Worm (Caenorhabditis elegans) whole organism, young adult: ENCODE data around the gene F49E11.2.
A peak's percentile ranks its signal among the peaks of the same experiment; 100 is the strongest.

Experiments used
- B0336.3 ChIP-seq: fragments of 200-800 bp; sonication (Bioruptor generic); IDR thresholded peaks from 2 replicates; pipeline ENCODE4 v1.3.6; 2022; ENCODE audit warnings: missing genetic modification characterization, missing compliant biosample characterization
- C17E4.6 ChIP-seq: fragments of 200-800 bp; sonication (Bioruptor generic); IDR thresholded peaks from 2 replicates; pipeline ENCODE4 v1.3.6; 2022; ENCODE audit warnings: missing genetic modification reagents, missing genetic modification characterization, missing compliant biosample characterization
- D2030.7 ChIP-seq: fragments of 200-800 bp; sonication (Bioruptor generic); IDR thresholded peaks from 2 replicates; pipeline ENCODE4 v1.3.6; 2022; ENCODE audit warnings: missing genetic modification reagents, missing genetic modification characterization, missing compliant biosample characterization
- F33H1.4 ChIP-seq: fragments of 200-800 bp; sonication (Bioruptor generic); IDR thresholded peaks from 2 replicates; pipeline ENCODE4 v1.3.6; 2022; ENCODE audit warnings: missing genetic modification reagents, missing genetic modification characterization, missing compliant biosample characterization
- F37B4.10 ChIP-seq: fragments of 200-800 bp; sonication (Bioruptor generic); IDR thresholded peaks from 2 replicates; pipeline ENCODE4 v1.3.6; 2022; ENCODE audit warnings: missing genetic modification characterization, missing compliant biosample characterization
- F52B5.7 ChIP-seq: sonication (generic microtip); optimal IDR thresholded peaks from 2 replicates; lab custom pipeline; 2016; ENCODE audit warnings: mild to moderate bottlenecking, missing genetic modification characterization, missing compliant biosample characterization
- Y53G8AR.9 ChIP-seq: fragments of 200-800 bp; sonication (Bioruptor generic); conservative IDR thresholded peaks from 2 replicates; pipeline ENCODE4 v1.3.6; 2022; ENCODE audit warnings: missing genetic modification reagents, missing genetic modification characterization, missing compliant biosample characterization
- akir-1 ChIP-seq: fragments of 200-800 bp; sonication (Bioruptor generic); optimal IDR thresholded peaks from 2 replicates; lab custom pipeline; 2018; ENCODE audit warnings: mild to moderate bottlenecking, missing genetic modification characterization, moderate library complexity, missing compliant biosample characterization
- cebp-1 ChIP-seq, 2 experiments: fragments of 200-800 bp in 1 of 2; sonication (Bioruptor generic) in 1 of 2; sonication (generic microtip) in 1 of 2; IDR thresholded peaks in 1 of 2; optimal IDR thresholded peaks in 1 of 2; 2 replicates each; pipeline versions ENCODE4 v1.3.6 to Lab custom; 2017 to 2022; ENCODE audit warnings: missing compliant biosample characterization in 2 of 2, missing genetic modification characterization in 2 of 2, mild to moderate bottlenecking in 1 of 2, missing genetic modification reagents in 1 of 2, moderate library complexity in 1 of 2
- cebp-2 ChIP-seq: fragments of 200-800 bp; sonication (Bioruptor generic); IDR thresholded peaks from 2 replicates; pipeline ENCODE4 v1.3.6; 2022; ENCODE audit warnings: missing genetic modification characterization, missing compliant biosample characterization
- ceh-91 ChIP-seq: fragments of 200-800 bp; sonication (Bioruptor generic); IDR thresholded peaks from 2 replicates; pipeline ENCODE4 v1.3.6; 2022; ENCODE audit warnings: missing genetic modification reagents, missing genetic modification characterization, missing compliant biosample characterization
- die-1 ChIP-seq: sonication (generic microtip); optimal IDR thresholded peaks from 2 replicates; lab custom pipeline; 2016; ENCODE audit warnings: missing genotype, mild to moderate bottlenecking, missing genetic modification characterization, missing compliant biosample characterization
- dox-1 ChIP-seq: fragments of 200-800 bp; sonication (Bioruptor generic); IDR thresholded peaks from 2 replicates; pipeline ENCODE4 v1.3.6; 2022; ENCODE audit warnings: missing genetic modification reagents, missing genetic modification characterization, missing compliant biosample characterization
- dpff-1 ChIP-seq: sonication (generic microtip); optimal IDR thresholded peaks from 2 replicates; lab custom pipeline; 2017; ENCODE audit warnings: mild to moderate bottlenecking, missing genetic modification characterization, missing compliant biosample characterization
- dpl-1 ChIP-seq: fragments of 150-350 bp; optimal IDR thresholded peaks from 2 replicates; lab custom pipeline; 2014; ENCODE audit warnings: missing biosample characterization, missing genetic modification reagents, missing genetic modification characterization
- efl-1 ChIP-seq: fragments of 150-350 bp; optimal IDR thresholded peaks from 2 replicates; lab custom pipeline; 2014; ENCODE audit warnings: missing biosample characterization, missing genetic modification reagents, missing genetic modification characterization
- lin-35 ChIP-seq, 3 experiments: fragments of 150-350 bp in 2 of 3; sonication (generic microtip) in 1 of 3; optimal IDR thresholded peaks; 2 replicates each; lab custom pipeline; 2014 to 2018; ENCODE audit warnings: missing biosample characterization in 3 of 3, missing genetic modification characterization in 3 of 3, missing genetic modification reagents in 3 of 3
- lin-54 ChIP-seq: fragments of 200-800 bp; sonication (Bioruptor generic); optimal IDR thresholded peaks from 2 replicates; lab custom pipeline; 2018; ENCODE audit warnings: mild to moderate bottlenecking, missing genetic modification characterization, missing compliant biosample characterization
- lsl-1 ChIP-seq: fragments of 200-800 bp; sonication (Bioruptor generic); optimal IDR thresholded peaks from 2 replicates; lab custom pipeline; 2018; ENCODE audit warnings: mild to moderate bottlenecking, missing genetic modification characterization, moderate library complexity, missing compliant biosample characterization
- madf-3 ChIP-seq: fragments of 200-800 bp; sonication (Bioruptor generic); IDR thresholded peaks from 2 replicates; pipeline ENCODE4 v1.3.6; 2022; ENCODE audit warnings: missing genetic modification reagents, missing genetic modification characterization, missing compliant biosample characterization
- madf-6 ChIP-seq: fragments of 200-800 bp; sonication (Bioruptor generic); IDR thresholded peaks from 2 replicates; pipeline ENCODE4 v1.3.6; 2022; ENCODE audit warnings: missing genetic modification reagents, missing genetic modification characterization, missing compliant biosample characterization
- madf-8 ChIP-seq: fragments of 200-800 bp; sonication (Bioruptor generic); conservative IDR thresholded peaks from 2 replicates; pipeline ENCODE4 v1.3.6; 2022; ENCODE audit warnings: missing genetic modification reagents, missing genetic modification characterization, missing compliant biosample characterization
- nhr-27 ChIP-seq: fragments of 200-800 bp; sonication (Bioruptor generic); optimal IDR thresholded peaks from 2 replicates; lab custom pipeline; 2018; ENCODE audit warnings: mild to moderate bottlenecking, missing genetic modification characterization, moderate library complexity, missing compliant biosample characterization
- nhr-80 ChIP-seq: sonication (generic microtip); optimal IDR thresholded peaks from 2 replicates; lab custom pipeline; 2016; ENCODE audit warnings: missing genetic modification characterization, missing compliant biosample characterization
- pbrm-1 ChIP-seq: fragments of 200-800 bp; sonication (Bioruptor generic); IDR thresholded peaks from 2 replicates; pipeline ENCODE4 v1.3.6; 2022; ENCODE audit warnings: missing genetic modification reagents, missing genetic modification characterization, missing compliant biosample characterization
- rcor-1 ChIP-seq: fragments of 200-800 bp; sonication (Bioruptor generic); IDR thresholded peaks from 2 replicates; pipeline ENCODE4 v1.3.6; 2022; ENCODE audit warnings: missing genetic modification reagents, missing genetic modification characterization, missing compliant biosample characterization
- rec-8 ChIP-seq, 2 experiments: sonication (generic microtip); optimal IDR thresholded peaks; 2 replicates each; lab custom pipeline; 2016; ENCODE audit warnings: mild to moderate bottlenecking in 2 of 2, missing genetic modification characterization in 2 of 2, missing genetic modification reagents in 2 of 2, missing genotype in 2 of 2, missing biosample characterization in 1 of 2, missing compliant biosample characterization in 1 of 2, moderate library complexity in 1 of 2
- snpc-3.4 ChIP-seq: sonication (generic microtip); optimal IDR thresholded peaks from 2 replicates; lab custom pipeline; 2017; ENCODE audit warnings: missing genetic modification characterization, mild to moderate bottlenecking, missing compliant biosample characterization, antibody characterized with exemption, moderate library complexity, missing genotype, missing genetic modification reagents
- snpc-4 ChIP-seq, 5 experiments: fragments of 150-350 bp in 1 of 5; sonication (generic microtip) in 4 of 5; optimal IDR thresholded peaks; 2 replicates each; lab custom pipeline; 2014 to 2018; ENCODE audit warnings: missing genetic modification characterization in 5 of 5, missing biosample characterization in 3 of 5, antibody characterized with exemption in 2 of 5, mild to moderate bottlenecking in 2 of 5, missing compliant biosample characterization in 2 of 5, missing genotype in 2 of 5, moderate library complexity in 2 of 5, missing genetic modification reagents in 1 of 5
- tbp1 ChIP-seq: fragments of 200-800 bp; sonication (Bioruptor generic); optimal IDR thresholded peaks from 2 replicates; lab custom pipeline; 2018; ENCODE audit warnings: mild to moderate bottlenecking, missing genetic modification characterization, missing compliant biosample characterization
- xnd-1 ChIP-seq: sonication (generic microtip); optimal IDR thresholded peaks from 2 replicates; lab custom pipeline; 2016; ENCODE audit warnings: missing genotype, missing genetic modification reagents, missing genetic modification characterization, missing compliant biosample characterization
- zfh-2 ChIP-seq: fragments of 200-800 bp; sonication (Bioruptor generic); conservative IDR thresholded peaks from 2 replicates; pipeline ENCODE4 v1.3.6; 2022; ENCODE audit warnings: missing genetic modification reagents, missing genetic modification characterization, missing compliant biosample characterization
- ztf-18 ChIP-seq: sonication (generic microtip); optimal IDR thresholded peaks from 2 replicates; lab custom pipeline; 2016; ENCODE audit warnings: missing genotype, mild to moderate bottlenecking, missing genetic modification characterization, missing compliant biosample characterization
- ztf-28 ChIP-seq: fragments of 200-800 bp; sonication (Bioruptor generic); IDR thresholded peaks from 2 replicates; pipeline ENCODE4 v1.3.6; 2022; ENCODE audit warnings: missing genetic modification reagents, missing genetic modification characterization, missing compliant biosample characterization

The F49E11.2 gene

ce11 chrIV:13032153-13032552 is 6.6 kb downstream of the F49E11.2 start (continued):
- TF ChIP-seq rec-8 (tag; optimal IDR thresholded peaks at IDR 0.05; lab: Kevin White, UChicago), result no peak
- no peak for TF ChIP-seq C17E4.6
- no peak for TF ChIP-seq xnd-1 (tag; lab: Kevin White, UChicago)

ce11 chrIV:13030467-13031299 is 8.1 kb downstream of the F49E11.2 start:
- TF ChIP-seq madf-6 (GFP tag; lab: Robert Waterston, UW), result 0 out of 2 replicates have a peak, but pooled peaks have one; percentile 9
- peak; percentile 38; the same call in 1 of the 2 replicates for TF ChIP-seq zfh-2 (GFP tag; lab: Robert Waterston, UW)
- no peak for TF ChIP-seq dox-1 (GFP tag; lab: Robert Waterston, UW)
- TF ChIP-seq Y53G8AR.9 (GFP tag; lab: Robert Waterston, UW), result 0 out of 2 replicates have a peak, but pooled peaks have one; percentile 20
- peak; percentile 2 for TF ChIP-seq ztf-18

ce11 chrIV:13029674-13030466 is 8.9 kb downstream of the F49E11.2 start:
- TF ChIP-seq F37B4.10 (GFP tag; lab: Robert Waterston, UW) (no peak), B0336.3 (peak; percentile 36; the same call in 1 of the 2 replicates), cebp-2 (GFP tag; lab: Robert Waterston, UW) (0 out of 2 replicates have a peak, but pooled peaks have one; percentile 59), F33H1.4 (GFP tag; lab: Robert Waterston, UW) (no peak), zfh-2 (GFP tag; lab: Robert Waterston, UW) (peak; percentile 65)
- TF ChIP-seq, all 124 proteins: peak for 3

ce11 chrIV:13028746-13029673 is 9.8 kb downstream of the F49E11.2 start:
- TF ChIP-seq snpc-3.4 (tag; lab: Kevin White, UChicago) (peak; percentile 81), dpff-1 (tag; lab: Kevin White, UChicago) (no peak), cebp-1 (GFP tag; IDR thresholded peaks at IDR 0.05; lab: Robert Waterston, UW) (no peak), cebp-1 (tag; optimal IDR thresholded peaks at IDR 0.05; lab: Kevin White, UChicago) (peak; percentile 20), snpc-4 (GFP tag; optimal IDR thresholded peaks at IDR 0.05; lab: Kevin White, UChicago) (peak; percentile 14), snpc-4 (tag; optimal IDR thresholded peaks at IDR 0.05; lab: Kevin White, UChicago) (peak in 1 of 4 experiments; percentile 36), madf-8 (GFP tag; lab: Robert Waterston, UW) (peak; percentile 82), F37B4.10 (GFP tag; lab: Robert Waterston, UW) (no peak), D2030.7 (GFP tag; lab: Robert Waterston, UW) (peak; percentile 78), ztf-28 (GFP tag; lab: Robert Waterston, UW) (no peak), F33H1.4 (GFP tag; lab: Robert Waterston, UW) (peak; percentile 63), madf-3 (GFP tag; lab: Robert Waterston, UW) (no peak), dox-1 (GFP tag; lab: Robert Waterston, UW) (peak; percentile 44; the same call in 1 of the 2 replicates), lin-54 (peak; percentile 57), die-1 (no peak), rcor-1 (peak; percentile 28; the same call in 1 of the 2 replicates), xnd-1 (tag; lab: Kevin White, UChicago) (peak; percentile 66), efl-1 (GFP tag; lab: Kevin White, UChicago) (peak; percentile 87), dpl-1 (peak; percentile 49), nhr-27 (no peak), lsl-1 (GFP tag; lab: Kevin White, UChicago) (peak; percentile 61), ceh-91 (GFP tag; lab: Robert Waterston, UW) (peak; percentile 76), F52B5.7 (no peak), lin-35 (GFP tag; optimal IDR thresholded peaks at IDR 0.05; lab: Kevin White, UChicago) (peak in 1 of 3 experiments; percentile 67), pbrm-1 (GFP tag; lab: Robert Waterston, UW) (0 out of 2 replicates have a peak, but pooled peaks have one; percentile 24), C17E4.6 (no peak), madf-6 (GFP tag; lab: Robert Waterston, UW) (peak; percentile 89), akir-1 (GFP tag; lab: Kevin White, UChicago) (no peak), tbp1 (GFP tag; lab: Kevin White, UChicago) (peak; percentile 19), nhr-80 (tag; lab: Kevin White, UChicago) (peak; percentile 49)
